Worm (Caenorhabditis elegans) whole organism, L4 larva: Measurements from ENCODE around the gene ima-3.

Experiments
- F49E8.2 ChIP-seq: sonication (generic microtip); optimal IDR thresholded peaks from 2 replicates; lab custom pipeline; 2016; ENCODE audit warnings: missing compliant biosample characterization, mild to moderate bottlenecking, missing genetic modification characterization, borderline replicate concordance
- ces-1 ChIP-seq: fragments of 150-350 bp; sonication (generic microtip); optimal IDR thresholded peaks from 4 replicates; lab custom pipeline; 2014; ENCODE audit warnings: missing biosample characterization, missing genetic modification reagents, missing genetic modification characterization
- hlh-11 ChIP-seq: fragments of 200-800 bp; sonication (Bioruptor generic); optimal IDR thresholded peaks from 2 replicates; lab custom pipeline; 2018; ENCODE audit warnings: mild to moderate bottlenecking, missing genetic modification characterization, missing compliant biosample characterization
- nhr-11 ChIP-seq: fragments of 150-350 bp; optimal IDR thresholded peaks from 2 replicates; lab custom pipeline; 2014; ENCODE audit warnings: missing biosample characterization, missing genetic modification characterization
- nhr-111 ChIP-seq: fragments of 200-800 bp; sonication (Bioruptor generic); optimal IDR thresholded peaks from 2 replicates; lab custom pipeline; 2018; ENCODE audit warnings: mild to moderate bottlenecking, missing genetic modification characterization, missing compliant biosample characterization
- nhr-25 ChIP-seq: sonication (generic microtip); optimal IDR thresholded peaks from 2 replicates; lab custom pipeline; 2017; ENCODE audit warnings: missing genetic modification characterization, mild to moderate bottlenecking, missing compliant biosample characterization, antibody characterized with exemption, moderate library complexity, borderline replicate concordance; ENCODE audit not compliant: insufficient read depth
- nhr-28 ChIP-seq: fragments of 150-350 bp; optimal IDR thresholded peaks from 2 replicates; lab custom pipeline; 2014; ENCODE audit warnings: missing biosample characterization, missing genetic modification characterization
- nhr-42 ChIP-seq: fragments of 200-800 bp; sonication (Bioruptor generic); IDR thresholded peaks from 2 replicates; pipeline ENCODE4 v1.3.6; 2022; ENCODE audit warnings: missing genetic modification characterization, missing compliant biosample characterization
- snpc-4 ChIP-seq: fragments of 150-350 bp; optimal IDR thresholded peaks from 2 replicates; lab custom pipeline; 2014; ENCODE audit warnings: missing biosample characterization, missing genetic modification characterization
- unc-130 ChIP-seq: sonication (generic microtip); optimal IDR thresholded peaks from 2 replicates; lab custom pipeline; 2016; ENCODE audit warnings: missing genetic modification reagents, missing genetic modification characterization, missing compliant biosample characterization
- unc-39 ChIP-seq: sonication (generic microtip); optimal IDR thresholded peaks from 2 replicates; lab custom pipeline; 2017; ENCODE audit warnings: missing biosample characterization, missing genetic modification characterization

DNA sequence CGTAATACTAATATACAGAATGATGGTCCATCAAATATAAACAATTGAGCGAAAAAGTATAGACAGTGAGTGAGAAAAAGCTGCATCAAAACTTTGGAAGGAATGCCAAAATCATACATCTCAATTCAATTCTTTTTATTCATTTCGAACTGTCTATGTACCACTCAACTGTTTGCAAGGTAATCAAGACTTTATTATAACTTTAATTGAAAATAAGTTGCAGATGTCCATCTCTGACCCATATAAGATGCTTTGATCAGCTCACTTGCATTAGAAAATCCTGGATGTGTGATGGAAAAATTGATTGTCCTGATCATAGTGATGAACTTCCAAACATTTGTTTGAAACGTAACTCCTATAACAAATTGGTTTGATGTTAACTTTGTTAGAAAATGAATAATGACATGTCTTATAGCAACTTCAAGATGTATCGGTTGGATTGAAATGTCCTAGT is 6.1 kb upstream of the ima-3 start, which contains the start of gene F32E10.8:
- TF ChIP-seq nhr-11 (tag; lab: Kevin White, UChicago), result no peak
- TF ChIP-seq F49E8.2 (tag; lab: Kevin White, UChicago), result no peak
- TF ChIP-seq nhr-28 (tag; lab: Kevin White, UChicago), result no peak
- no peak for TF ChIP-seq unc-39 (tag; lab: Kevin White, UChicago)
- TF ChIP-seq nhr-111 (GFP tag; lab: Kevin White, UChicago), result no peak
- TF ChIP-seq nhr-25 (tag; lab: Kevin White, UChicago), result no peak
- TF ChIP-seq unc-130, result no peak
- no peak for TF ChIP-seq snpc-4
- TF ChIP-seq ces-1 (GFP tag; lab: Kevin White, UChicago), result no peak
- no peak for TF ChIP-seq hlh-11
- TF ChIP-seq nhr-42, result no peak
